Worm (Caenorhabditis elegans) whole organism, late embryonic: ENCODE measurements around the gene D1014.5.

Experiments used
- F13H6.1 ChIP-seq: sonication (generic microtip); optimal IDR thresholded peaks from 2 replicates; lab custom pipeline; 2016; ENCODE audit warnings: missing genetic modification characterization, missing compliant biosample characterization
- ama-1 ChIP-seq: fragments of 150-350 bp; optimal IDR thresholded peaks from 2 replicates; lab custom pipeline; 2014
- ceh-19 ChIP-seq: fragments of 200-800 bp; sonication (Bioruptor generic); optimal IDR thresholded peaks from 2 replicates; lab custom pipeline; 2018; ENCODE audit warnings: mild to moderate bottlenecking, missing genetic modification characterization, missing compliant biosample characterization
- ceh-31 ChIP-seq: sonication (generic microtip); optimal IDR thresholded peaks from 2 replicates; lab custom pipeline; 2016; ENCODE audit warnings: missing genetic modification characterization, missing compliant biosample characterization
- ets-4 ChIP-seq: sonication (generic microtip); optimal IDR thresholded peaks from 2 replicates; lab custom pipeline; 2016; ENCODE audit warnings: missing genetic modification characterization, missing compliant biosample characterization
- fkh-10 ChIP-seq: fragments of 150-350 bp; optimal IDR thresholded peaks from 2 replicates; lab custom pipeline; 2014; ENCODE audit warnings: missing biosample characterization, missing genetic modification reagents, missing genetic modification characterization
- gmeb-2 ChIP-seq: sonication (generic microtip); optimal IDR thresholded peaks from 2 replicates; lab custom pipeline; 2016; ENCODE audit warnings: missing genetic modification characterization, inconsistent platforms, missing compliant biosample characterization
- mec-3 ChIP-seq: sonication (generic microtip); optimal IDR thresholded peaks from 2 replicates; lab custom pipeline; 2016; ENCODE audit warnings: borderline replicate concordance, missing genetic modification characterization, missing compliant biosample characterization
- pqm-1 ChIP-seq: sonication (generic microtip); optimal IDR thresholded peaks from 2 replicates; lab custom pipeline; 2016; ENCODE audit warnings: missing genetic modification characterization, missing compliant biosample characterization
- rnt-1 ChIP-seq: sonication (generic microtip); optimal IDR thresholded peaks from 2 replicates; lab custom pipeline; 2016; ENCODE audit warnings: missing genetic modification characterization, missing compliant biosample characterization
- sox-4 ChIP-seq: sonication (generic microtip); optimal IDR thresholded peaks from 2 replicates; lab custom pipeline; 2017; ENCODE audit warnings: mild to moderate bottlenecking, missing genetic modification characterization, inconsistent platforms, missing compliant biosample characterization

- no peak for TF ChIP-seq ceh-19 (GFP tag; lab: Kevin White, UChicago)
- TF ChIP-seq mec-3 (tag; lab: Kevin White, UChicago), result no peak
- no peak for TF ChIP-seq sox-4 (tag; lab: Kevin White, UChicago)
- TF ChIP-seq ama-1, result no peak
- no peak for TF ChIP-seq rnt-1 (tag; lab: Kevin White, UChicago)
- no peak for TF ChIP-seq ceh-31
- TF ChIP-seq ets-4 (tag; lab: Kevin White, UChicago), result no peak
- no peak for TF ChIP-seq pqm-1 (tag; lab: Kevin White, UChicago)
- no peak for TF ChIP-seq gmeb-2 (tag; lab: Kevin White, UChicago)
- TF ChIP-seq F13H6.1 (tag; lab: Kevin White, UChicago), result no peak
- no peak for TF ChIP-seq fkh-10 (GFP tag; lab: Kevin White, UChicago)
These were observed 36.1 kb downstream of the D1014.5 start, which contains the start of gene F20D6.6 for ce11 chrV:8159629-8160028.
